Worm (Caenorhabditis elegans): ENCODE measurements around the gene C24D10.5.
A peak's percentile ranks its signal among the peaks of the same experiment; 100 is the strongest.

Gene C24D10.5

ce11 chrIV:5149793-5150192 is at the start of gene C24D10.5:
Gene C24D10.5, plus strand, starts transcription at chrIV:5150093.
- TF ChIP-seq nhr-237 (tag; optimal IDR thresholded peaks at IDR 0.05) (no peak), pqm-1 (tag; optimal IDR thresholded peaks at IDR 0.05) (no peak), fkh-10 (GFP tag; optimal IDR thresholded peaks at IDR 0.05) (no peak), nfya-1 (tag; optimal IDR thresholded peaks at IDR 0.05; ENCODE audit: insufficient read depth) (no peak), skn-1 (tag; optimal IDR thresholded peaks at IDR 0.05) (no peak), tbx-2 (tag; optimal IDR thresholded peaks at IDR 0.05) (no peak), nhr-43 (tag; optimal IDR thresholded peaks at IDR 0.05; ENCODE audit: poor library complexity, severe bottlenecking) (no peak)

ce11 chrIV:5100145-5100544 is 49.7 kb upstream of the C24D10.5 start:
- TF ChIP-seq lin-39 (tag; optimal IDR thresholded peaks at IDR 0.05) (peak; percentile 80), ceh-9 (tag; optimal IDR thresholded peaks at IDR 0.05) (no peak), pqm-1 (tag; optimal IDR thresholded peaks at IDR 0.05) (no peak), nfya-1 (tag; optimal IDR thresholded peaks at IDR 0.05; ENCODE audit: insufficient read depth) (peak; percentile 57), egl-27 (tag; optimal IDR thresholded peaks at IDR 0.05) (peak; percentile 4), aly-2 (tag; optimal IDR thresholded peaks at IDR 0.05) (no peak), nhr-67 (tag; optimal IDR thresholded peaks at IDR 0.05) (no peak), ZK546.5 (tag; optimal IDR thresholded peaks at IDR 0.05) (no peak), hmg-11 (tag; optimal IDR thresholded peaks at IDR 0.05) (peak; percentile 19), snpc-4 (tag; optimal IDR thresholded peaks at IDR 0.05) (peak; percentile 4), pha-4 (tag; optimal IDR thresholded peaks at IDR 0.05) (peak; percentile 46), elt-2 (tag; optimal IDR thresholded peaks at IDR 0.05) (no peak), daf-12 (tag; optimal IDR thresholded peaks at IDR 0.05) (no peak)

DNA sequence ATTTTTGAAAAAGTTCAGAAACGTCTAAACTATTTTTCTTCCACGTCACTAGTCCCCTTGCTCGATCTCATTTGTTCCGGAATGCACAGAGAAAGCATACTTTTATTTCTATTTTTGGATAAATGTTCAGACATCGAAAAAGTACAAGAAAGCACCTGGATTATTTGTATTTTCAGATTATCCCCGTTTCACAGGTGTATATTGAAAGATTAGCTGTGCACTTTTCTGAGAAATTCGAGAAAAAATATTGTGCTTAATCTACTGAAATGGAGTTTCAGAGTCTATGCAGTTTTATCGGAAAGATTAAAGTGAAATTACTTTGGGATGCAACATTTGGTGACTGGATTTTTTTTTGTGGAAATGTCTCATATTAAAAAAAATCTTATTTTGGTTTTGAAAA is 47.9 kb upstream of the C24D10.5 start:
- TF ChIP-seq eor-1 (tag; optimal IDR thresholded peaks at IDR 0.05) (no peak), ama-1 (optimal IDR thresholded peaks at IDR 0.05) (no peak), lin-39 (tag; optimal IDR thresholded peaks at IDR 0.05) (no peak), elt-2 (tag; optimal IDR thresholded peaks at IDR 0.05) (no peak), unc-39 (tag; optimal IDR thresholded peaks at IDR 0.05) (no peak), nhr-77 (tag; optimal IDR thresholded peaks at IDR 0.05) (no peak), zag-1 (tag; optimal IDR thresholded peaks at IDR 0.05) (no peak), tbx-2 (tag; optimal IDR thresholded peaks at IDR 0.05) (no peak), aly-2 (tag; optimal IDR thresholded peaks at IDR 0.05) (no peak), ztf-11 (tag; optimal IDR thresholded peaks at IDR 0.05) (no peak), fkh-2 (tag; optimal IDR thresholded peaks at IDR 0.05) (no peak), pqm-1 (tag; optimal IDR thresholded peaks at IDR 0.05) (no peak), ztf-4 (tag; optimal IDR thresholded peaks at IDR 0.05) (no peak), ceh-16 (tag; optimal IDR thresholded peaks at IDR 0.05) (no peak), lin-15B (tag; optimal IDR thresholded peaks at IDR 0.05) (no peak)

ce11 chrIV:5103229-5103894 is 46.5 kb upstream of the C24D10.5 start, which contains the start of gene C02B10.3:
Gene C02B10.3, minus strand, starts transcription at chrIV:5103279.
- TF ChIP-seq lin-39 (tag; optimal IDR thresholded peaks at IDR 0.05): peak; percentile 42
- peak; percentile 67 for TF ChIP-seq fkh-10 (GFP tag; optimal IDR thresholded peaks at IDR 0.05)
- TF ChIP-seq nhr-67 (tag; optimal IDR thresholded peaks at IDR 0.05): no peak
- no peak for TF ChIP-seq snpc-4 (tag; optimal IDR thresholded peaks at IDR 0.05)
- peak; percentile 22 for TF ChIP-seq pha-4 (tag; optimal IDR thresholded peaks at IDR 0.05)
- TF ChIP-seq fos-1 (tag; optimal IDR thresholded peaks at IDR 0.05): no peak
- TF ChIP-seq ama-1 (optimal IDR thresholded peaks at IDR 0.05): no peak
- no peak for TF ChIP-seq egl-27 (tag; optimal IDR thresholded peaks at IDR 0.05)
- TF ChIP-seq fkh-2 (tag; optimal IDR thresholded peaks at IDR 0.05): no peak
- no peak for TF ChIP-seq nhr-28 (tag; optimal IDR thresholded peaks at IDR 0.05)
- TF ChIP-seq nfya-1 (tag; optimal IDR thresholded peaks at IDR 0.05; ENCODE audit: insufficient read depth): peak; percentile 72
- peak; percentile 76 for TF ChIP-seq hmg-11 (tag; optimal IDR thresholded peaks at IDR 0.05)

DNA sequence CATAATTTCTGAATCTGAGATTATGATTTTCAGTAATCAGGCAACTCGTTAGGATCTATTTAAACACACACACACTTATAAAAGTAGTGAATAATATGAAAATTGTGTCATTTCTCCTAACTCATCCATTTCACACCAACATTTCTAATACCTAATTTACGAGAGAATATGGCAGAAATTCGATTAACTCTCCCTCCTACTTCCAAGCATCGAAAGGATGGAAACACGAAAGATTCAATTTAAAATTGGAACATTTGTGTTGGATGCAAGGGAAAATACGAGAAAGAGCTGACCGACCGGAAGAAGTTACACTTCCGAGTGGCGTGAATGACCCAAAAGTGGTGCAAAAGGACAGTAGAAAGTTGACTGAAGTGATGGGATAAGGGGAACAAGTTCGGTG is 40.9 kb upstream of the C24D10.5 start:
- TF ChIP-seq nfya-1 (tag; optimal IDR thresholded peaks at IDR 0.05; ENCODE audit: insufficient read depth) (no peak), elt-1 (tag; optimal IDR thresholded peaks at IDR 0.05) (no peak), nhr-12 (tag; optimal IDR thresholded peaks at IDR 0.05) (no peak), nhr-67 (tag; optimal IDR thresholded peaks at IDR 0.05) (no peak), nhr-11 (tag; optimal IDR thresholded peaks at IDR 0.05) (no peak), mdl-1 (tag; optimal IDR thresholded peaks at IDR 0.05) (no peak), unc-62 (GFP tag; optimal IDR thresholded peaks at IDR 0.05) (no peak), nhr-25 (tag; optimal IDR thresholded peaks at IDR 0.05) (no peak), fkh-2 (tag; optimal IDR thresholded peaks at IDR 0.05) (no peak), nhr-237 (tag; optimal IDR thresholded peaks at IDR 0.05) (no peak)
